Worm (Caenorhabditis elegans) whole organism, L4 larva: Measurements from ENCODE around the gene gtf-2H2C.

Source experiments
- ZK546.5 ChIP-seq, 2 experiments: sonication (generic microtip); optimal IDR thresholded peaks; 2 replicates each; lab custom pipeline; 2017; ENCODE audit warnings: missing biosample characterization in 2 of 2, missing genetic modification characterization in 2 of 2
- ces-1 ChIP-seq: fragments of 150-350 bp; sonication (generic microtip); optimal IDR thresholded peaks from 4 replicates; lab custom pipeline; 2014; ENCODE audit warnings: missing biosample characterization, missing genetic modification reagents, missing genetic modification characterization
- egl-27 ChIP-seq: sonication (generic microtip); optimal IDR thresholded peaks from 3 replicates; lab custom pipeline; 2017; ENCODE audit warnings: missing biosample characterization, missing genetic modification reagents, missing genetic modification characterization
- mxl-3 ChIP-seq: fragments of 200-800 bp; sonication (Bioruptor generic); optimal IDR thresholded peaks from 2 replicates; lab custom pipeline; 2018; ENCODE audit warnings: mild to moderate bottlenecking, missing genetic modification characterization, missing compliant biosample characterization
- nhr-6 ChIP-seq: fragments of 150-350 bp; optimal IDR thresholded peaks from 2 replicates; lab custom pipeline; 2014; ENCODE audit warnings: missing biosample characterization, missing genetic modification characterization
- unc-62 ChIP-seq, 3 experiments: fragments of 150-350 bp in 1 of 3; sonication (generic microtip); optimal IDR thresholded peaks in 2 of 3; peaks in 1 of 3; 1 replicate in 1 of 3; 2 replicates in 2 of 3; lab custom pipeline; 2014 to 2017; ENCODE audit warnings: missing biosample characterization in 3 of 3, missing genetic modification characterization in 3 of 3, missing genetic modification reagents in 3 of 3, missing genotype in 1 of 3
- vab-7 ChIP-seq: fragments of 200-800 bp; sonication (Bioruptor generic); IDR thresholded peaks from 2 replicates; pipeline ENCODE4 v1.3.6; 2022; ENCODE audit warnings: missing genetic modification reagents, missing genetic modification characterization, missing compliant biosample characterization

DNA sequence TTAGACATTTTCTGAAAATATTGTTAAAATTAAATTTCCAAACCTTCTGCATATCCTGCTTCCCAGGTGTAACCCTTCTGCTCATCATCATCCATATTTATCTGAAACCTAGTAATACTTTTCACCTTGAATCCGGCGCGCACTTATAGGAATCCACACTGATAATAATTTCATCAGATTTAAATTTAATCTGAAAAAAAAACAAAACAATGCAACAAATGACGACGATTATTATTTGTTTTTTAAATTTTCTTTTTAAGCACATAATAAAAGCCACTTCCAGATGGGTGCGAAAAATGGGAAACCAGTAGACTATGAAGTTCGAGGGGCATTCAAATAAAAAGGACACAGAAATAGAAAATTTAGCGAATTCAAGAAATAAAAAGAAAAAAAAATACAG is at the start of gene gtf-2H2C:
- no peak for TF ChIP-seq ZK546.5 (tag; optimal IDR thresholded peaks at IDR 0.05; lab: Kevin White, UChicago)
- no peak for TF ChIP-seq mxl-3
- no peak for TF ChIP-seq unc-62 (GFP tag; optimal IDR thresholded peaks at IDR 0.05 in 1 of 2; lab: Kevin White, UChicago)
- TF ChIP-seq unc-62 (tag; optimal IDR thresholded peaks at IDR 0.05; lab: Kevin White, UChicago), result no peak
- no peak for TF ChIP-seq nhr-6
- TF ChIP-seq vab-7 (GFP tag; lab: Robert Waterston, UW), result no peak
- no peak for TF ChIP-seq ces-1 (GFP tag; lab: Kevin White, UChicago)
- no peak for TF ChIP-seq egl-27 (tag; lab: Kevin White, UChicago)
